Worm (Caenorhabditis elegans): ENCODE results near the gene ceh-99.

Gene ceh-99

ce11 chrII:12494556-12495131 lies 25.1 kb upstream of the ceh-99 start, which contains the start of gene col-85:
TSS of gene col-85 (minus strand) at chrII:12495095.
- TF ChIP-seq ceh-83 (GFP tag; optimal IDR thresholded peaks at IDR 0.05) (peak; percentile 96), lin-13 (tag; optimal IDR thresholded peaks at IDR 0.05) (peak; percentile 15), nhr-76 (tag; optimal IDR thresholded peaks at IDR 0.05) (no peak), lsy-2 (tag; optimal IDR thresholded peaks at IDR 0.05) (peak; percentile 48), ztf-11 (tag; optimal IDR thresholded peaks at IDR 0.05) (peak; percentile 40), snpc-4 (tag; optimal IDR thresholded peaks at IDR 0.05) (no peak), ceh-43 (GFP tag; optimal IDR thresholded peaks at IDR 0.05) (peak; percentile 94), nhr-28 (tag; optimal IDR thresholded peaks at IDR 0.05) (peak; percentile 72), ham-2 (GFP tag; optimal IDR thresholded peaks at IDR 0.05) (peak; percentile 94), unc-62 (GFP tag; optimal IDR thresholded peaks at IDR 0.05) (peak; percentile 23), ceh-39 (tag; optimal IDR thresholded peaks at IDR 0.05) (peak; percentile 1), lin-32 (GFP tag; optimal IDR thresholded peaks at IDR 0.05) (peak; percentile 91), sem-2 (GFP tag; optimal IDR thresholded peaks at IDR 0.05) (peak; percentile 86), blmp-1 (tag; optimal IDR thresholded peaks at IDR 0.05) (no peak), nhr-12 (tag; optimal IDR thresholded peaks at IDR 0.05) (peak; percentile 38), mep-1 (tag; optimal IDR thresholded peaks at IDR 0.05) (peak; percentile 58), bed-3 (GFP tag; optimal IDR thresholded peaks at IDR 0.05) (peak; percentile 94), cnd-1 (tag; optimal IDR thresholded peaks at IDR 0.05) (peak; percentile 89), elt-1 (tag; optimal IDR thresholded peaks at IDR 0.05; ENCODE audit: borderline replicate concordance, insufficient read depth) (peak; percentile 10), sptf-1 (tag; optimal IDR thresholded peaks at IDR 0.05) (peak; percentile 97), mls-2 (tag; optimal IDR thresholded peaks at IDR 0.05) (peak; percentile 98), M03D4.4 (tag; optimal IDR thresholded peaks at IDR 0.05) (peak; percentile 95), tbx-8 (GFP tag; optimal IDR thresholded peaks at IDR 0.05) (peak; percentile 91), unc-39 (tag; optimal IDR thresholded peaks at IDR 0.05) (peak; percentile 50), unc-120 (tag; optimal IDR thresholded peaks at IDR 0.05; ENCODE audit: poor library complexity, severe bottlenecking) (peak; percentile 94), hlh-1 (tag; optimal IDR thresholded peaks at IDR 0.05) (no peak), mab-5 (tag; optimal IDR thresholded peaks at IDR 0.05) (peak; percentile 49), zip-8 (tag; optimal IDR thresholded peaks at IDR 0.05) (no peak), nhr-2 (tag; optimal IDR thresholded peaks at IDR 0.05) (no peak), nhr-237 (tag; optimal IDR thresholded peaks at IDR 0.05) (peak; percentile 45), ces-1 (GFP tag; optimal IDR thresholded peaks at IDR 0.05) (peak; percentile 47), drap-1 (GFP tag; optimal IDR thresholded peaks at IDR 0.05) (peak; percentile 94), pha-4 (tag; optimal IDR thresholded peaks at IDR 0.05) (peak; percentile 18), flh-1 (GFP tag; optimal IDR thresholded peaks at IDR 0.05) (peak; percentile 92), elt-3 (tag; optimal IDR thresholded peaks at IDR 0.05) (peak; percentile 4)

- TF ChIP-seq tbx-8 (GFP tag; optimal IDR thresholded peaks at IDR 0.05), result no peak
- no peak for TF ChIP-seq zip-8 (tag; optimal IDR thresholded peaks at IDR 0.05)
- TF ChIP-seq elt-3 (tag; optimal IDR thresholded peaks at IDR 0.05), result no peak
Observed at ce11 chrII:12496981-12497380, 22.8 kb upstream of the ceh-99 start, which contains the start of gene T21B4.3. TSS of gene T21B4.3 (minus strand) at chrII:12497081.

ce11 chrII:12499969-12500368 lies 19.8 kb upstream of the ceh-99 start:
- TF ChIP-seq ces-1 (GFP tag; optimal IDR thresholded peaks at IDR 0.05) (peak; percentile 91), pha-4 (tag; optimal IDR thresholded peaks at IDR 0.05) (no peak)

- TF ChIP-seq sptf-1 (tag; optimal IDR thresholded peaks at IDR 0.05) (no peak), mls-2 (tag; optimal IDR thresholded peaks at IDR 0.05) (no peak), nhr-28 (tag; optimal IDR thresholded peaks at IDR 0.05) (no peak), flh-1 (GFP tag; optimal IDR thresholded peaks at IDR 0.05) (no peak), blmp-1 (tag; optimal IDR thresholded peaks at IDR 0.05) (no peak), zip-8 (tag; optimal IDR thresholded peaks at IDR 0.05) (no peak), lin-32 (GFP tag; optimal IDR thresholded peaks at IDR 0.05) (no peak), lsy-2 (tag; optimal IDR thresholded peaks at IDR 0.05) (no peak), nhr-12 (tag; optimal IDR thresholded peaks at IDR 0.05) (no peak), bed-3 (GFP tag; optimal IDR thresholded peaks at IDR 0.05) (no peak), M03D4.4 (tag; optimal IDR thresholded peaks at IDR 0.05) (no peak), unc-39 (tag; optimal IDR thresholded peaks at IDR 0.05) (no peak), ceh-83 (GFP tag; optimal IDR thresholded peaks at IDR 0.05) (no peak), hlh-1 (tag; optimal IDR thresholded peaks at IDR 0.05) (no peak), nhr-76 (tag; optimal IDR thresholded peaks at IDR 0.05) (no peak), mep-1 (tag; optimal IDR thresholded peaks at IDR 0.05) (no peak), ceh-39 (tag; optimal IDR thresholded peaks at IDR 0.05) (no peak), pha-4 (tag; optimal IDR thresholded peaks at IDR 0.05) (no peak), nhr-237 (tag; optimal IDR thresholded peaks at IDR 0.05) (no peak)
Observed at ce11 chrII:12502784-12503183, 17.0 kb upstream of the ceh-99 start, which contains the start of gene ador-1. TSS of gene ador-1 (minus strand) at chrII:12502884.
